Worm (Caenorhabditis elegans) whole organism, mixed stage, embryonic: ENCODE measurements around the gene math-49.
"Not testable (repeated sequence)": the region's sequence is repeated elsewhere in the genome, so short reads cannot be mapped to it uniquely, and the experiment has no call there.

Source experiments
- ces-1 ChIP-seq: fragments of 150-350 bp; optimal IDR thresholded peaks from 2 replicates; lab custom pipeline; 2014; ENCODE audit warnings: missing biosample characterization, missing genetic modification reagents, missing genetic modification characterization
- drap-1 ChIP-seq: fragments of 200-800 bp; sonication (Bioruptor generic); optimal IDR thresholded peaks from 3 replicates; lab custom pipeline; 2018; ENCODE audit warnings: mild to moderate bottlenecking, missing genetic modification characterization, missing compliant biosample characterization
- flh-1 ChIP-seq: fragments of 200-800 bp; sonication (Bioruptor generic); optimal IDR thresholded peaks from 2 replicates; lab custom pipeline; 2018; ENCODE audit warnings: mild to moderate bottlenecking, missing genetic modification characterization, moderate library complexity, missing compliant biosample characterization
- lin-13 ChIP-seq: fragments of 150-350 bp; optimal IDR thresholded peaks from 2 replicates; lab custom pipeline; 2014; ENCODE audit warnings: missing biosample characterization, missing genetic modification characterization
- lsy-2 ChIP-seq: fragments of 150-350 bp; optimal IDR thresholded peaks from 2 replicates; lab custom pipeline; 2014; ENCODE audit warnings: missing biosample characterization, missing genetic modification characterization
- mab-5 ChIP-seq: fragments of 150-350 bp; optimal IDR thresholded peaks from 2 replicates; lab custom pipeline; 2014; ENCODE audit warnings: missing biosample characterization, missing genetic modification characterization
- mep-1 ChIP-seq: fragments of 150-350 bp; optimal IDR thresholded peaks from 2 replicates; lab custom pipeline; 2017; ENCODE audit warnings: missing biosample characterization, missing genetic modification reagents, missing genetic modification characterization, inconsistent platforms
- mls-2 ChIP-seq: sonication (generic microtip); optimal IDR thresholded peaks from 2 replicates; lab custom pipeline; 2016; ENCODE audit warnings: mild to moderate bottlenecking, missing genetic modification characterization, moderate library complexity, missing compliant biosample characterization
- nhr-12 ChIP-seq: fragments of 150-350 bp; optimal IDR thresholded peaks from 2 replicates; lab custom pipeline; 2014; ENCODE audit warnings: missing biosample characterization, missing genetic modification characterization
- nhr-237 ChIP-seq: fragments of 150-350 bp; optimal IDR thresholded peaks from 2 replicates; lab custom pipeline; 2014; ENCODE audit warnings: missing biosample characterization, missing genetic modification characterization
- nhr-28 ChIP-seq: fragments of 150-350 bp; optimal IDR thresholded peaks from 2 replicates; lab custom pipeline; 2014; ENCODE audit warnings: missing biosample characterization, missing genetic modification characterization
- pha-4 ChIP-seq: fragments of 150-350 bp; optimal IDR thresholded peaks from 2 replicates; lab custom pipeline; 2018; ENCODE audit warnings: missing biosample characterization, missing genetic modification reagents, missing genetic modification characterization
- unc-62 ChIP-seq: fragments of 150-350 bp; optimal IDR thresholded peaks from 2 replicates; lab custom pipeline; 2014; ENCODE audit warnings: missing biosample characterization, missing genetic modification reagents, missing genetic modification characterization
- zip-8 ChIP-seq: fragments of 150-350 bp; optimal IDR thresholded peaks from 2 replicates; lab custom pipeline; 2014; ENCODE audit warnings: missing biosample characterization, missing genetic modification characterization

DNA sequence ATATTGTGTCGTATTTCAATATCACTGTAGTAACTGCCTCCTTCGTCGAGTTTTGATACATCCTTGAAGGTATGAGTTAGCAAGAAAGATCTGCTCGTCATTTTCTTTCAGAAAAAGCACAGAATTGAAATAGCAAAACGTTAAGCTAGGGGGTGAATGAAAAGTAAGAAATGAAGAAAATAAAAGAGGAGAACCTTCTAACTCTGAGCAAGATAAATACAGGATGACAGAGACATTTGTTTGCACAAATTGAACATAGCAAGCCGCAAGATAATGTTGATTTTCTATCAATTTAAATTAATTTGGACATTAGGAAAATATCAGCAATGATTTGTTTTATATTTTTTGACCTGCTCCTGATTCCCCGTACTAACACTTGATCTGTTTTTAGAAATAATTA, at the start of gene math-49:
- TF ChIP-seq pha-4 (tag; lab: Kevin White, UChicago); lin-13; nhr-237; mls-2; flh-1; unc-62 (GFP tag; lab: Kevin White, UChicago); mep-1 (tag; lab: Kevin White, UChicago); nhr-12 (tag; lab: Kevin White, UChicago); nhr-28; ces-1 (GFP tag; lab: Kevin White, UChicago); drap-1 (GFP tag; lab: Kevin White, UChicago); mab-5 (tag; lab: Kevin White, UChicago); lsy-2; zip-8: not testable (repeated sequence)
